Fruit fly (Drosophila melanogaster) whole organism, prepupa: ENCODE measurements around the gene CG4768.

Experiments used
- CG34406 ChIP-seq: fragments of 200-800 bp; sonication (Bioruptor generic); optimal IDR thresholded peaks from 3 replicates; lab custom pipeline; 2016; ENCODE audit warnings: missing biosample characterization, missing genetic modification characterization
- CG3919 ChIP-seq: fragments of 200-800 bp; sonication (Bioruptor generic); optimal IDR thresholded peaks from 3 replicates; lab custom pipeline; 2016; ENCODE audit warnings: missing biosample characterization, missing genetic modification characterization
- Eip78C ChIP-seq: fragments of 200-800 bp; sonication (Bioruptor generic); peaks from one replicate; lab custom pipeline; 2016; ENCODE audit warnings: missing biosample characterization, missing genetic modification characterization
- Ets21C ChIP-seq: fragments of 200-800 bp; sonication (Bioruptor generic); optimal IDR thresholded peaks from 3 replicates; lab custom pipeline; 2016; ENCODE audit warnings: missing biosample characterization, missing genetic modification characterization
- Lpt ChIP-seq: fragments of 200-800 bp; sonication (Bioruptor generic); optimal IDR thresholded peaks from 3 replicates; lab custom pipeline; 2016; ENCODE audit warnings: missing biosample characterization, missing genetic modification characterization
- dac ChIP-seq: fragments of 200-800 bp; sonication (Bioruptor generic); optimal IDR thresholded peaks from 2 replicates; lab custom pipeline; 2017; ENCODE audit warnings: missing biosample characterization, mild to moderate bottlenecking, missing genetic modification characterization
- fd59A ChIP-seq: fragments of 200-800 bp; sonication (Bioruptor generic); optimal IDR thresholded peaks from 2 replicates; lab custom pipeline; 2017; ENCODE audit warnings: missing biosample characterization, mild to moderate bottlenecking, missing genetic modification characterization, missing genetic modification reagents
- fd85E ChIP-seq: fragments of 200-800 bp; sonication (Bioruptor generic); optimal IDR thresholded peaks from 3 replicates; lab custom pipeline; 2016; ENCODE audit warnings: missing biosample characterization, missing genetic modification characterization

DNA sequence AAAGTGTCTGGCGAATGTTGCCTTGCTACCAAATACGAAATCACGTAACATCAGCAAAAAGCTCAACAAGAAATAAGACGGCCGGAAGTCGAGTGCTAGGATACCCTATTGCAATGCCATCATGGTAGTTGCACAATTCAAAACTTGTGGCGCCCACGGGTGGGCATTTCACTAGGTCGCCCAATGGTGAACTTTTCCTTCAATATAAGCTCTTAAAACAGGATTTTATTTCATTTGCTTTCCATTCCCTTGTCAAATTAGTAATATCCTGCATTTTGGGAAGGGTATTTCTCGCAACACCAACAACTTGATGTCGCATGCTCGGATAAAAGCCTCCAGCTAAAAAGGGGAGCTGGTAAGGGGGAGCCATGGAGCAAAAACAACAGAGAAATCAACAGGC lies 30.4 kb upstream of the CG4768 start:
- TF ChIP-seq dac (peak; percentile 20), fd59A (peak; percentile 56), Lpt (GFP tag; lab: Kevin White, UChicago) (peak; percentile 47), CG3919 (GFP tag; lab: Kevin White, UChicago) (peak; percentile 62), Ets21C (GFP tag; lab: Kevin White, UChicago) (peak; percentile 65), Eip78C (GFP tag; lab: Kevin White, UChicago) (peak; percentile 74), CG34406 (GFP tag; lab: Kevin White, UChicago) (peak; percentile 66), fd85E (GFP tag; lab: Kevin White, UChicago) (peak; percentile 12)
